Worm (Caenorhabditis elegans): ENCODE measurements around the gene sro-1.

- no peak for TF ChIP-seq nhr-129 (tag; optimal IDR thresholded peaks at IDR 0.05)
- no peak for TF ChIP-seq unc-62 (GFP tag; optimal IDR thresholded peaks at IDR 0.05)
- TF ChIP-seq fos-1 (tag; optimal IDR thresholded peaks at IDR 0.05), result no peak
- no peak for TF ChIP-seq skn-1 (tag; optimal IDR thresholded peaks at IDR 0.05)
Observed at ce11 chrII:7505005-7505404, 39.6 kb upstream of the sro-1 start, which contains the start of gene C28F5.1.

All from whole organism, L2 larva.